Fruit fly (Drosophila melanogaster) whole organism, prepupa: Measurements from ENCODE around the gene CG32302.

Experiments
- CG10631 ChIP-seq: fragments of 200-800 bp; sonication (Bioruptor generic); optimal IDR thresholded peaks from 2 replicates; lab custom pipeline; 2016; ENCODE audit warnings: missing biosample characterization, missing genetic modification characterization
- CG11762 ChIP-seq: fragments of 200-800 bp; sonication (Bioruptor generic); optimal IDR thresholded peaks from 3 replicates; lab custom pipeline; 2016; ENCODE audit warnings: missing biosample characterization, missing genetic modification characterization; ENCODE audit not compliant: insufficient read depth
- CG15336 ChIP-seq: fragments of 200-800 bp; sonication (Bioruptor generic); IDR thresholded peaks from 2 replicates; pipeline ENCODE4 v1.3.6; 2022; ENCODE audit warnings: missing biosample characterization, missing genetic modification characterization
- CG3032 ChIP-seq: fragments of 200-800 bp; optimal IDR thresholded peaks from 2 replicates; lab custom pipeline; 2019; ENCODE audit warnings: missing biosample characterization, mild to moderate bottlenecking, missing genetic modification characterization, moderate library complexity
- CG31627 ChIP-seq: fragments of 200-800 bp; sonication (Bioruptor generic); optimal IDR thresholded peaks from 3 replicates; lab custom pipeline; 2016; ENCODE audit warnings: missing biosample characterization, missing genetic modification characterization
- CG9139 ChIP-seq: fragments of 200-800 bp; sonication (Bioruptor generic); optimal IDR thresholded peaks from 3 replicates; lab custom pipeline; 2017; ENCODE audit warnings: missing biosample characterization, mild to moderate bottlenecking, missing genetic modification characterization
- Eip78C ChIP-seq: fragments of 200-800 bp; sonication (Bioruptor generic); peaks from one replicate; lab custom pipeline; 2016; ENCODE audit warnings: missing biosample characterization, missing genetic modification characterization
- Ets96B ChIP-seq: fragments of 200-800 bp; optimal IDR thresholded peaks from 2 replicates; lab custom pipeline; 2019; ENCODE audit warnings: missing biosample characterization, mild to moderate bottlenecking, missing genetic modification characterization, moderate library complexity
- Hr38 ChIP-seq: sonication (Bioruptor generic); optimal IDR thresholded peaks from 2 replicates; lab custom pipeline; 2016; ENCODE audit warnings: missing biosample characterization, missing genetic modification characterization
- Lpt ChIP-seq: fragments of 200-800 bp; sonication (Bioruptor generic); optimal IDR thresholded peaks from 3 replicates; lab custom pipeline; 2016; ENCODE audit warnings: missing biosample characterization, missing genetic modification characterization
- Met ChIP-seq: fragments of 200-800 bp; sonication (Bioruptor generic); optimal IDR thresholded peaks from 3 replicates; lab custom pipeline; 2016; ENCODE audit warnings: missing biosample characterization, missing genetic modification characterization
- Sox102F ChIP-seq: fragments of 200-800 bp; sonication (Bioruptor generic); optimal IDR thresholded peaks from 2 replicates; lab custom pipeline; 2016; ENCODE audit warnings: missing biosample characterization, mild to moderate bottlenecking, missing genetic modification characterization
- Sox15 ChIP-seq: fragments of 200-800 bp; sonication (Bioruptor generic); optimal IDR thresholded peaks from 3 replicates; lab custom pipeline; 2016; ENCODE audit warnings: missing biosample characterization, missing genetic modification characterization
- eg ChIP-seq: fragments of 200-800 bp; sonication (Bioruptor generic); IDR thresholded peaks from 3 replicates; pipeline ENCODE4 v1.3.6; 2022; ENCODE audit warnings: missing biosample characterization, missing genetic modification characterization
- esn ChIP-seq: fragments of 200-800 bp; sonication (Bioruptor generic); optimal IDR thresholded peaks from 2 replicates; lab custom pipeline; 2016; ENCODE audit warnings: missing biosample characterization, mild to moderate bottlenecking, missing genetic modification characterization, moderate library complexity
- fkh ChIP-seq: fragments of 200-800 bp; sonication (Bioruptor generic); optimal IDR thresholded peaks from 3 replicates; lab custom pipeline; 2017; ENCODE audit warnings: missing biosample characterization, mild to moderate bottlenecking, missing genetic modification characterization, moderate library complexity
- lz ChIP-seq: fragments of 200-800 bp; sonication (Bioruptor generic); optimal IDR thresholded peaks from 3 replicates; lab custom pipeline; 2016; ENCODE audit warnings: missing biosample characterization, missing genetic modification characterization
- net ChIP-seq: fragments of 200-800 bp; sonication (Bioruptor generic); optimal IDR thresholded peaks from 3 replicates; lab custom pipeline; 2016; ENCODE audit warnings: missing biosample characterization, missing genetic modification characterization
- spab ChIP-seq: fragments of 200-800 bp; sonication (Bioruptor generic); optimal IDR thresholded peaks from 2 replicates; lab custom pipeline; 2017; ENCODE audit warnings: missing biosample characterization, mild to moderate bottlenecking, missing genetic modification characterization, missing genetic modification reagents
- svp ChIP-seq: fragments of 200-800 bp; sonication (Bioruptor generic); peaks from one replicate; lab custom pipeline; 2016; ENCODE audit warnings: missing biosample characterization, missing genetic modification characterization

CG32302 gene

dm6 chr3L:2272669-2273068, 4.0 kb downstream of the CG32302 start, which contains the start of gene yellow-g:
yellow-g (minus strand) TSS chr3L:2272769.
- TF ChIP-seq net (GFP tag; lab: Kevin White, UChicago) (no peak), CG9139 (no peak), spab (no peak), Met (no peak), Lpt (GFP tag; lab: Kevin White, UChicago) (no peak), Sox102F (GFP tag; lab: Kevin White, UChicago) (no peak), Hr38 (no peak), CG11762 (no peak), CG3032 (tag; lab: Kevin White, UChicago) (no peak), Sox15 (GFP tag; lab: Kevin White, UChicago) (no peak), Ets96B (no peak), CG15336 (GFP tag; lab: Robert Waterston, UW) (no peak), CG31627 (no peak), Eip78C (GFP tag; lab: Kevin White, UChicago) (no peak), CG10631 (GFP tag; lab: Kevin White, UChicago) (no peak), fkh (GFP tag; lab: Kevin White, UChicago) (no peak)
- TF ChIP-seq, all 60 proteins: peak for 0

- TF ChIP-seq esn (no peak), svp (GFP tag; lab: Kevin White, UChicago) (peak; percentile 47)
Observed at dm6 chr3L:2273392-2273791, 4.8 kb downstream of the CG32302 start.

dm6 chr3L:2276250-2276649, 7.6 kb downstream of the CG32302 start, which contains the start of gene yellow-g2:
yellow-g2 (plus strand) TSS chr3L:2276550.
- no peak for TF ChIP-seq CG3032 (tag; lab: Kevin White, UChicago)

- 0 out of 3 replicates have a peak, but pooled peaks have one; percentile 20 for TF ChIP-seq eg (GFP tag; lab: Robert Waterston, UW)
- no peak for TF ChIP-seq lz (GFP tag; lab: Kevin White, UChicago)
Observed at dm6 chr3L:2282506-2282905, 13.9 kb downstream of the CG32302 start, which contains the start of gene MsR2. MsR2 (plus strand) TSS chr3L:2282883.
